Fruit fly (Drosophila melanogaster) whole organism, embryonic: ENCODE results near the gene CG13716.

Source experiments
- CG10366 ChIP-seq: fragments of 200-800 bp; sonication (Bioruptor generic); IDR thresholded peaks from 2 replicates; pipeline ENCODE4 v1.3.6; 2022; ENCODE audit warnings: missing biosample characterization, missing genetic modification characterization
- CG11398 ChIP-seq: fragments of 200-800 bp; sonication (Bioruptor generic); optimal IDR thresholded peaks from 2 replicates; lab custom pipeline; 2016; ENCODE audit warnings: missing biosample characterization, missing genetic modification characterization
- CG12071 ChIP-seq: fragments of 200-800 bp; sonication (Bioruptor generic); optimal IDR thresholded peaks from 3 replicates; lab custom pipeline; 2018; ENCODE audit warnings: missing biosample characterization, mild to moderate bottlenecking, missing genetic modification characterization
- CG14050 ChIP-seq: fragments of 200-800 bp; sonication (Bioruptor generic); IDR thresholded peaks from 3 replicates; pipeline ENCODE4 v1.3.6; 2022; ENCODE audit warnings: missing biosample characterization, missing genetic modification characterization
- CG17328 ChIP-seq: fragments of 200-800 bp; sonication (Bioruptor generic); IDR thresholded peaks from 2 replicates; pipeline ENCODE4 v1.3.6; 2022; ENCODE audit warnings: missing biosample characterization, missing genetic modification characterization
- CG17359 ChIP-seq: fragments of 200-800 bp; sonication (Bioruptor generic); optimal IDR thresholded peaks from 3 replicates; lab custom pipeline; 2018; ENCODE audit warnings: missing biosample characterization, mild to moderate bottlenecking, missing genetic modification characterization, moderate library complexity
- CG17912 ChIP-seq: fragments of 200-800 bp; sonication (Bioruptor generic); optimal IDR thresholded peaks from 2 replicates; lab custom pipeline; 2018; ENCODE audit warnings: missing biosample characterization, mild to moderate bottlenecking, missing genetic modification characterization
- CG18262 ChIP-seq: fragments of 200-800 bp; optimal IDR thresholded peaks from 3 replicates; lab custom pipeline; 2019; ENCODE audit warnings: missing biosample characterization, mild to moderate bottlenecking, missing genetic modification characterization, moderate library complexity
- CG18619 ChIP-seq: fragments of 200-800 bp; sonication (Bioruptor generic); optimal IDR thresholded peaks from 3 replicates; lab custom pipeline; 2017; ENCODE audit warnings: missing biosample characterization, mild to moderate bottlenecking, missing genetic modification characterization
- CG32772 ChIP-seq: fragments of 200-800 bp; sonication (Bioruptor generic); IDR thresholded peaks from 2 replicates; pipeline ENCODE4 v1.3.6; 2022; ENCODE audit warnings: missing biosample characterization, missing genetic modification characterization
- CG3995 ChIP-seq: fragments of 200-800 bp; sonication (Bioruptor generic); optimal IDR thresholded peaks from 3 replicates; lab custom pipeline; 2016; ENCODE audit warnings: missing biosample characterization, missing genetic modification characterization
- CG5245 ChIP-seq: fragments of 200-800 bp; sonication (Bioruptor generic); optimal IDR thresholded peaks from 3 replicates; lab custom pipeline; 2016; ENCODE audit warnings: missing biosample characterization, missing genetic modification characterization
- CG5953 ChIP-seq: fragments of 200-800 bp; sonication (Bioruptor generic); IDR thresholded peaks from 2 replicates; pipeline ENCODE4 v1.3.6; 2022; ENCODE audit warnings: missing biosample characterization, missing genetic modification characterization
- CG6272 ChIP-seq: fragments of 200-800 bp; sonication (Bioruptor generic); IDR thresholded peaks from 2 replicates; pipeline ENCODE4 v1.3.6; 2022; ENCODE audit warnings: missing biosample characterization, missing genetic modification characterization
- CG6654 ChIP-seq: fragments of 200-800 bp; sonication (Bioruptor generic); optimal IDR thresholded peaks from 2 replicates; lab custom pipeline; 2017; ENCODE audit warnings: missing biosample characterization, mild to moderate bottlenecking, missing genetic modification characterization
- CG8281 ChIP-seq: fragments of 200-800 bp; sonication (Bioruptor generic); optimal IDR thresholded peaks from 2 replicates; lab custom pipeline; 2018; ENCODE audit warnings: missing biosample characterization, mild to moderate bottlenecking, missing genetic modification characterization, moderate library complexity
- CG9797 ChIP-seq: fragments of 200-800 bp; sonication (Bioruptor generic); optimal IDR thresholded peaks from 3 replicates; lab custom pipeline; 2018; ENCODE audit warnings: missing biosample characterization, mild to moderate bottlenecking, missing genetic modification characterization
- CG9932 ChIP-seq: fragments of 200-800 bp; sonication (Bioruptor generic); IDR thresholded peaks from 2 replicates; pipeline ENCODE4 v1.3.6; 2022; ENCODE audit warnings: missing biosample characterization, missing genetic modification characterization
- D ChIP-seq, 2 experiments: fragments of 200-800 bp in 1 of 2; fragments of >200 bp in 1 of 2; sonication (Bioruptor generic) in 1 of 2; optimal IDR thresholded peaks; 2 replicates in 1 of 2; 3 replicates in 1 of 2; lab custom pipeline; 2017; ENCODE audit warnings: mild to moderate bottlenecking in 1 of 2, missing biosample characterization in 1 of 2, missing genetic modification characterization in 1 of 2, missing genetic modification reagents in 1 of 2
- Hr78 ChIP-seq, 2 experiments: fragments of 200-800 bp in 1 of 2; fragments of >200 bp in 1 of 2; sonication (Bioruptor generic) in 1 of 2; optimal IDR thresholded peaks; 2 replicates each; lab custom pipeline; 2017 to 2019; ENCODE audit warnings: missing biosample characterization in 2 of 2, missing genetic modification characterization in 2 of 2, mild to moderate bottlenecking in 1 of 2, moderate library complexity in 1 of 2
- Jarid2 ChIP-seq: fragments of 200-800 bp; sonication (Bioruptor generic); optimal IDR thresholded peaks from 3 replicates; lab custom pipeline; 2017; ENCODE audit warnings: mild to moderate bottlenecking, missing biosample characterization, missing genetic modification reagents, missing genetic modification characterization
- Kr ChIP-seq: fragments of 200-800 bp; sonication (Bioruptor generic); optimal IDR thresholded peaks from 2 replicates; lab custom pipeline; 2017; ENCODE audit warnings: missing biosample characterization, mild to moderate bottlenecking, missing genetic modification characterization
- Max ChIP-seq: fragments of 200-800 bp; sonication (Bioruptor generic); optimal IDR thresholded peaks from 2 replicates; lab custom pipeline; 2016; ENCODE audit warnings: missing biosample characterization, mild to moderate bottlenecking, missing genetic modification characterization
- Med ChIP-seq: fragments of 200-800 bp; sonication (Bioruptor generic); peaks from one replicate; lab custom pipeline; 2016; ENCODE audit warnings: missing biosample characterization, missing genetic modification characterization, mild to moderate bottlenecking, inconsistent platforms, moderate library complexity
- Mes4 ChIP-seq: fragments of 200-800 bp; sonication (Bioruptor generic); optimal IDR thresholded peaks from 2 replicates; lab custom pipeline; 2016; ENCODE audit warnings: missing biosample characterization, missing genetic modification characterization
- Nf-YC ChIP-seq: fragments of 200-800 bp; optimal IDR thresholded peaks from 3 replicates; lab custom pipeline; 2019; ENCODE audit warnings: missing biosample characterization, mild to moderate bottlenecking, missing genetic modification characterization, moderate library complexity
- Sin3A ChIP-seq: fragments of >200 bp; optimal IDR thresholded peaks from 2 replicates; lab custom pipeline; 2018
- Xbp1 ChIP-seq: fragments of 200-800 bp; sonication (Bioruptor generic); optimal IDR thresholded peaks from 3 replicates; lab custom pipeline; 2016; ENCODE audit warnings: missing biosample characterization, mild to moderate bottlenecking, missing genetic modification characterization
- bab2 ChIP-seq: fragments of 200-800 bp; sonication (Bioruptor generic); optimal IDR thresholded peaks from 2 replicates; lab custom pipeline; 2016; ENCODE audit warnings: missing biosample characterization, missing genetic modification characterization
- cas ChIP-seq: fragments of 200-800 bp; sonication (Bioruptor generic); IDR thresholded peaks from 2 replicates; pipeline ENCODE4 v1.3.6; 2022; ENCODE audit warnings: missing biosample characterization, missing genetic modification characterization
- cato ChIP-seq: fragments of 200-800 bp; sonication (Bioruptor generic); optimal IDR thresholded peaks from 2 replicates; lab custom pipeline; 2016; ENCODE audit warnings: missing biosample characterization, missing genetic modification characterization, borderline replicate concordance
- dan ChIP-seq: fragments of 200-800 bp; sonication (Bioruptor generic); IDR thresholded peaks from 2 replicates; pipeline ENCODE4 v1.3.6; 2022; ENCODE audit warnings: missing biosample characterization, missing genetic modification characterization
- emc ChIP-seq: fragments of 200-800 bp; sonication (Bioruptor generic); optimal IDR thresholded peaks from 2 replicates; lab custom pipeline; 2016; ENCODE audit warnings: missing biosample characterization, missing genetic modification characterization
- eve ChIP-seq, 2 experiments: fragments of >200 bp; optimal IDR thresholded peaks; 2 replicates each; lab custom pipeline; 2017; ENCODE audit warnings: missing biosample characterization in 2 of 2, missing genetic modification characterization in 2 of 2
- her ChIP-seq: fragments of 200-800 bp; sonication (Bioruptor generic); optimal IDR thresholded peaks from 2 replicates; lab custom pipeline; 2016; ENCODE audit warnings: missing biosample characterization, missing genetic modification characterization
- insv ChIP-seq, 2 experiments: fragments of 200-800 bp; sonication (Bioruptor generic); optimal IDR thresholded peaks; 3 replicates each; lab custom pipeline; 2016 to 2018; ENCODE audit warnings: missing biosample characterization in 2 of 2, missing genetic modification characterization in 2 of 2
- jigr1 ChIP-seq: fragments of 200-800 bp; sonication (Bioruptor generic); IDR thresholded peaks from 3 replicates; pipeline ENCODE4 v1.3.6; 2022; ENCODE audit warnings: missing biosample characterization, missing genetic modification characterization
- mirr ChIP-seq: fragments of 200-800 bp; sonication (Bioruptor generic); optimal IDR thresholded peaks from 3 replicates; lab custom pipeline; 2018; ENCODE audit warnings: missing biosample characterization, mild to moderate bottlenecking, missing genetic modification characterization
- mld ChIP-seq: fragments of 200-800 bp; sonication (Bioruptor generic); IDR thresholded peaks from 3 replicates; pipeline ENCODE4 v1.3.6; 2022; ENCODE audit warnings: missing biosample characterization, missing genetic modification characterization; ENCODE audit not compliant: partially characterized antibody
- pnt ChIP-seq: fragments of 200-800 bp; sonication (Bioruptor generic); optimal IDR thresholded peaks from 3 replicates; lab custom pipeline; 2016; ENCODE audit warnings: missing biosample characterization, missing genetic modification characterization
- pum ChIP-seq: fragments of 200-800 bp; sonication (Bioruptor generic); optimal IDR thresholded peaks from 2 replicates; lab custom pipeline; 2016; ENCODE audit warnings: missing biosample characterization, missing genetic modification characterization
- ranshi ChIP-seq: fragments of 200-800 bp; sonication (Bioruptor generic); IDR thresholded peaks from 2 replicates; pipeline ENCODE4 v1.3.6; 2022; ENCODE audit warnings: missing biosample characterization, missing genetic modification characterization
- tio ChIP-seq: fragments of 200-800 bp; sonication (Bioruptor generic); optimal IDR thresholded peaks from 2 replicates; lab custom pipeline; 2017; ENCODE audit warnings: missing biosample characterization, missing genetic modification characterization, inconsistent platforms
- tll ChIP-seq, 2 experiments: fragments of 200-800 bp in 1 of 2; fragments of >200 bp in 1 of 2; sonication (Bioruptor generic) in 1 of 2; optimal IDR thresholded peaks; 2 replicates each; lab custom pipeline; 2017 to 2019; ENCODE audit warnings: missing biosample characterization in 2 of 2, missing genetic modification characterization in 2 of 2, mild to moderate bottlenecking in 1 of 2, moderate library complexity in 1 of 2
- zen ChIP-seq: fragments of 200-800 bp; sonication (Bioruptor generic); optimal IDR thresholded peaks from 3 replicates; lab custom pipeline; 2018; ENCODE audit warnings: missing biosample characterization, mild to moderate bottlenecking, missing genetic modification characterization, moderate library complexity

Gene CG13716

DNA sequence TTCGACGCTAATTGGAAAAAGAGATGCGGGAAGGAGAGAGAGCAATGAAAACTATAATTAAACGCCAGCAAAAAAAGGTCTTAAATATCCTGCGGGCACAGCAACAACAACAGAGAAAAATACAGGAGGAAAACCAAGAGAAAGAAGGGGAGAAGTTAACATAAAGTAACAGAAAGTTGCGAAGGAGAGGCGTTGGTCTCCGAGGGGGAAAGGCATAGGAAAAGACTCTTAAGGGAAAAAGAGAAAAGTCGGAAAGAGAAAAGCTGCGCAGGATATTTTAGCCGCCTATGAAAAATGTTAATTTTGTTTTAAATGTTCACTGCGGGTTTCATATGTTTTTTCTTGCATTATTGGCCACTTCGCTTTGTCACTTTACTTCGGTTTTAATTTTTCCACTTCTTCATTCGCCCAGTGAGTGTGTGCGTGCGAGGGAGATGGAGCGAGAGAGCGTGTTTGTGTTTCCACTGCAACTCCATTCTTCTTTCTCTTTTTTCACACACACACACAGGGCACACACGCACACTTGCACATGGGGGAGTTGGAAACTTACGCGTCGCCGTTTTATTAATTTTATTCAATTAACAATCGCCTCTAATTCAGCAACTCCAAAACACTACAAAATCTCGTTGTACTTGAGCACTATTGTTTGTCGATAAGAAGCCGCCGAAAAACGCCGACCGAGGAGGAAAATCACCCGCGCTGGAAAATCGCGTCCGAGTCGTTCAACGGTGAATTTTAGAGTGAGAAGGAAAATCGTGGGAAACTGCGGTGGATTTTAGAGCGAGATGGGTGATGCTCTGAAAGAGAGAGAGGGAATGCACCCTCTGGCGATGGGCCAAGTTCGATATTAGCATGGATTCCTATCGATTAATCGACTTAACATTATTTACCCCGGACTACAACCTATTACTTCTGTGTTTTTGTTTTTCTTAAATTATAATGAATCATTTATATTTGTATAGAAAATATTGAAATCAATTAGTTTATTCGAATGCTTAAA lies 8.9 kb downstream of the CG13716 start, which contains the start of gene Src64B (continued):
- TF ChIP-seq tio: no peak
- TF ChIP-seq mld (GFP tag; lab: Robert Waterston, UW): peak; percentile 38; the same call in 1 of the 3 replicates
- no peak for TF ChIP-seq Kr (GFP tag; lab: Kevin White, UChicago)
- peak; percentile 88; the same call in 1 of the 3 replicates for TF ChIP-seq jigr1 (GFP tag; lab: Robert Waterston, UW)
- TF ChIP-seq cato (GFP tag; lab: Kevin White, UChicago): no peak
- TF ChIP-seq CG9797 (GFP tag; lab: Kevin White, UChicago): peak; percentile 3
- no peak for TF ChIP-seq dan (GFP tag; lab: Robert Waterston, UW)
- no peak for TF ChIP-seq CG6272 (GFP tag; lab: Robert Waterston, UW)
- peak; percentile 37 for TF ChIP-seq mirr (GFP tag; lab: Kevin White, UChicago)
- TF ChIP-seq Nf-YC (tag; lab: Kevin White, UChicago): peak; percentile 51
- no peak for TF ChIP-seq CG10366 (GFP tag; lab: Robert Waterston, UW)
- TF ChIP-seq CG12071: peak; percentile 27
- no peak for TF ChIP-seq Xbp1
- TF ChIP-seq CG11398 (GFP tag; lab: Kevin White, UChicago): peak; percentile 41
- TF ChIP-seq pum: no peak
- no peak for TF ChIP-seq CG8281 (tag; lab: Kevin White, UChicago)
- no peak for TF ChIP-seq Sin3A (lab: Kevin White, UChicago)
- peak; percentile 25 for TF ChIP-seq D (optimal IDR thresholded peaks at IDR 0.05; lab: Kevin White, UChicago)
- TF ChIP-seq D (GFP tag; optimal IDR thresholded peaks at IDR 0.05; lab: Kevin White, UChicago): no peak
- no peak for TF ChIP-seq pnt
- TF ChIP-seq tll (GFP tag; optimal IDR thresholded peaks at IDR 0.05; lab: Kevin White, UChicago): peak in 1 of 2 experiments; percentile 68

DNA sequence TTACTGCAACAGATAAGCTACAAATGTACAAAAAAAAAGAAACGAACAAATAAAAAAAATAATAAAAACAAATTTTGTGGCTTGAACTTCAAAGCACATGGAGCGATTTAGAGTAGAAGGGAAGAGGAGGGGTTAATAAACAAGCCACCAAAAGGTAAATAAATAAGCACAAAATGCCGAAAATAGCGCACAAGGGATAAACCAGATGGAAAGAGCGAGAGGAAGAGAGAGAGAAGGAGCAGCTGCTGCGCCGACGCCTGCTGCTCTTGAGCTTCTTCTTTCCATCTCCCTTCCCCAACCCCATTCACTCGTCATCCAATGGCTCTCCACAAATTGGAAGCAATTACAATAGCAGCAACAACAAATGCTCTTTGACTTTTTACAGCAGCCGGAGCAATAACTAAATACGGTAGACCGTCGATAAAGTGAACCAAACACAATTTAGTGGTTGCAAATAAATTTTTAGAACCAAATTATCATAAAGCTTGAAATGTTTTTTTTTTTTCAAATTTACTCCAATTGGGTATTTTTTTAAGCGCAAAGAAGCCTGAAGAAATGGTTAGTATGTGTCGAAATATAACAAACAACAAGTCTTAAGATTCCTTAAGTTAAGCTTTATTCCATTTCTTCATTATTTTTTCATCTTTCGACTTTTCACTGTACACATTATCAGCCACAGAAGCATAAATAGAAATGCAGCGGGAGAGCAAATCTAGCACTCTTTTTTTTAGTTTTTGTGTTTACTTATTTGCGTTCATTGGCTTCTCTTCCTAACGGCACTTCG lies 10.0 kb downstream of the CG13716 start:
- peak; percentile 84 for TF ChIP-seq CG18619 (GFP tag; lab: Kevin White, UChicago)
- peak; percentile 65 for TF ChIP-seq CG6654 (GFP tag; lab: Kevin White, UChicago)
- TF ChIP-seq CG18262 (tag; lab: Kevin White, UChicago): peak; percentile 86
- TF ChIP-seq CG32772 (GFP tag; lab: Robert Waterston, UW): peak; percentile 80
- TF ChIP-seq CG5953 (GFP tag; lab: Robert Waterston, UW): peak; percentile 74; the same call in 1 of the 2 replicates
- peak; percentile 84 for TF ChIP-seq CG5245
- TF ChIP-seq CG3995 (GFP tag; lab: Kevin White, UChicago): peak; percentile 59
- peak; percentile 96 for TF ChIP-seq Med (GFP tag; lab: Kevin White, UChicago)
- TF ChIP-seq Mes4 (GFP tag; lab: Kevin White, UChicago): peak; percentile 69
- TF ChIP-seq insv (GFP tag; optimal IDR thresholded peaks at IDR 0.05; lab: Kevin White, UChicago): peak in 1 of 2 experiments; percentile 41
- peak; percentile 78 for TF ChIP-seq CG9932 (GFP tag; lab: Robert Waterston, UW)
- peak; percentile 74; the same call in 1 of the 2 replicates for TF ChIP-seq ranshi (GFP tag; lab: Robert Waterston, UW)
- TF ChIP-seq bab2: peak; percentile 92
- TF ChIP-seq emc (GFP tag; lab: Kevin White, UChicago): peak; percentile 65
- TF ChIP-seq zen: peak; percentile 71
- TF ChIP-seq CG14050: peak; percentile 83
- peak; percentile 86 for TF ChIP-seq CG17328 (GFP tag; lab: Robert Waterston, UW)
- peak; percentile 72 for TF ChIP-seq Max (GFP tag; lab: Kevin White, UChicago)
- peak; percentile 63; the same call in 1 of the 2 replicates for TF ChIP-seq cas (GFP tag; lab: Robert Waterston, UW)
- TF ChIP-seq eve (GFP tag; optimal IDR thresholded peaks at IDR 0.05; lab: Kevin White, UChicago): peak in 1 of 2 experiments; percentile 95
- peak; percentile 74 for TF ChIP-seq CG6272 (GFP tag; lab: Robert Waterston, UW)
- peak; percentile 51 for TF ChIP-seq Jarid2
- peak; percentile 91 for TF ChIP-seq CG17359 (tag; lab: Kevin White, UChicago)
- TF ChIP-seq CG17912 (GFP tag; lab: Kevin White, UChicago): peak; percentile 41
- peak in 1 of 2 experiments; percentile 76 for TF ChIP-seq Hr78 (GFP tag; optimal IDR thresholded peaks at IDR 0.05; lab: Kevin White, UChicago)
- peak; percentile 66 for TF ChIP-seq her (GFP tag; lab: Kevin White, UChicago)
